Worm (Caenorhabditis elegans): ENCODE data around the gene ZK1290.14.

Gene ZK1290.14

ce11 chrII:7554716-7555247 lies 610 bp downstream of the ZK1290.14 start (continued):
- TF ChIP-seq aly-2 (tag; optimal IDR thresholded peaks at IDR 0.05) (no peak), dmd-4 (tag; optimal IDR thresholded peaks at IDR 0.05) (no peak)

- TF ChIP-seq snpc-4 (tag; optimal IDR thresholded peaks at IDR 0.05), result no peak
These were observed 1.6 kb downstream of the ZK1290.14 start, which contains the start of gene ZK1290.10 for ce11 chrII:7553806-7554205. TSS of gene ZK1290.10 (minus strand) at chrII:7553906.

- TF ChIP-seq ztf-4 (tag; optimal IDR thresholded peaks at IDR 0.05), result no peak
- TF ChIP-seq alr-1 (tag; optimal IDR thresholded peaks at IDR 0.05), result no peak
- TF ChIP-seq aly-2 (tag; optimal IDR thresholded peaks at IDR 0.05), result no peak
- no peak for TF ChIP-seq nhr-77 (tag; optimal IDR thresholded peaks at IDR 0.05)
- no peak for TF ChIP-seq ama-1 (optimal IDR thresholded peaks at IDR 0.05)
- no peak for TF ChIP-seq Y55F3AM.14 (GFP tag; optimal IDR thresholded peaks at IDR 0.05)
- no peak for TF ChIP-seq lin-13 (GFP tag; optimal IDR thresholded peaks at IDR 0.05)
- TF ChIP-seq zag-1 (tag; optimal IDR thresholded peaks at IDR 0.05), result no peak
These were observed 6.4 kb downstream of the ZK1290.14 start, which contains the start of gene tph-1 for ce11 chrII:7549035-7549434. TSS of gene tph-1 (plus strand) at chrII:7549335.

ce11 chrII:7548044-7548443 lies 7.3 kb downstream of the ZK1290.14 start, which contains the start of gene fbxa-224:
TSS of gene fbxa-224 (minus strand) at chrII:7548144.
- TF ChIP-seq lsy-2 (tag; optimal IDR thresholded peaks at IDR 0.05), result no peak
- TF ChIP-seq alr-1 (tag; optimal IDR thresholded peaks at IDR 0.05), result no peak
- no peak for TF ChIP-seq skn-1 (tag; optimal IDR thresholded peaks at IDR 0.05)
- TF ChIP-seq mbf-1 (tag; optimal IDR thresholded peaks at IDR 0.05), result no peak
- no peak for TF ChIP-seq gmeb-1 (tag; optimal IDR thresholded peaks at IDR 0.05)
- TF ChIP-seq elt-3 (tag; optimal IDR thresholded peaks at IDR 0.05), result no peak
- no peak for TF ChIP-seq fos-1 (tag; optimal IDR thresholded peaks at IDR 0.05)
- TF ChIP-seq elt-1 (tag; optimal IDR thresholded peaks at IDR 0.05), result no peak
- no peak for TF ChIP-seq nhr-6 (tag; optimal IDR thresholded peaks at IDR 0.05)

- TF ChIP-seq nhr-21 (tag; optimal IDR thresholded peaks at IDR 0.05) (no peak), ama-1 (optimal IDR thresholded peaks at IDR 0.05) (no peak), unc-62 (GFP tag; optimal IDR thresholded peaks at IDR 0.05) (no peak), elt-3 (tag; optimal IDR thresholded peaks at IDR 0.05) (no peak), ztf-11 (tag; optimal IDR thresholded peaks at IDR 0.05) (no peak), mbf-1 (tag; optimal IDR thresholded peaks at IDR 0.05) (no peak), ceh-16 (tag; optimal IDR thresholded peaks at IDR 0.05) (no peak), snpc-4 (tag; optimal IDR thresholded peaks at IDR 0.05) (no peak), unc-55 (GFP tag; optimal IDR thresholded peaks at IDR 0.05) (no peak), lin-11 (tag; optimal IDR thresholded peaks at IDR 0.05) (no peak), dmd-4 (tag; optimal IDR thresholded peaks at IDR 0.05) (no peak), ztf-1 (GFP tag; conservative IDR thresholded peaks at IDR 0.05) (no peak), nhr-25 (tag; optimal IDR thresholded peaks at IDR 0.05) (no peak), zag-1 (tag; optimal IDR thresholded peaks at IDR 0.05) (no peak), blmp-1 (tag; optimal IDR thresholded peaks at IDR 0.05; ENCODE audit: insufficient read depth) (no peak)
These were observed 8.1 kb downstream of the ZK1290.14 start for ce11 chrII:7547269-7547668.

ce11 chrII:7545364-7545763 lies 10.0 kb downstream of the ZK1290.14 start:
- TF ChIP-seq unc-55 (GFP tag; optimal IDR thresholded peaks at IDR 0.05) (peak; percentile 35), blmp-1 (tag; optimal IDR thresholded peaks at IDR 0.05; ENCODE audit: insufficient read depth) (peak; percentile 5), nhr-23 (tag; optimal IDR thresholded peaks at IDR 0.05) (no peak), nhr-129 (tag; optimal IDR thresholded peaks at IDR 0.05) (no peak), fos-1 (tag; optimal IDR thresholded peaks at IDR 0.05) (peak; percentile 7), nhr-21 (tag; optimal IDR thresholded peaks at IDR 0.05) (peak; percentile 74), ama-1 (optimal IDR thresholded peaks at IDR 0.05) (peak; percentile 74)

DNA sequence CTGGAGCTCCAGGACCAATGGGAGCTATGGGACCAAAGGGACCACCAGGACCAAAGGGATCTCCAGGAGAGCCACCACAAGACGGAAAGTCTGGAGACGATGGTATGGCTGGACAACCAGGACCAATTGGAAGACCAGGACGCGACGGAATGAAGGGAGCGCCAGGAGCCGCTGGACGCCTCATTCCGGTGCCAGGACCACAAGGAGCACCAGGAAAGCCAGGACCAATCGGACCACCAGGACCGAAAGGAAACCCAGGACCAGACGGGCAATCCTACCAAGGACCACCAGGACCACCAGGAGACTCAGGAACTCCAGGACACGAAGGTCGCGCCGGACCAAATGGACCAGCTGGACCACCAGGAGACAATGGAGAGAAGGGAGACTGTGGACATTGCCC lies 10.6 kb downstream of the ZK1290.14 start:
- TF ChIP-seq ztf-1 (GFP tag; conservative IDR thresholded peaks at IDR 0.05), result no peak
- TF ChIP-seq nhr-6 (tag; optimal IDR thresholded peaks at IDR 0.05), result no peak
- no peak for TF ChIP-seq snpc-4 (tag; optimal IDR thresholded peaks at IDR 0.05)
- no peak for TF ChIP-seq nhr-237 (tag; optimal IDR thresholded peaks at IDR 0.05)
- TF ChIP-seq C34F6.9 (tag; optimal IDR thresholded peaks at IDR 0.05), result no peak
- no peak for TF ChIP-seq egl-27 (tag; optimal IDR thresholded peaks at IDR 0.05)
- TF ChIP-seq ZK546.5 (tag; optimal IDR thresholded peaks at IDR 0.05), result no peak
- no peak for TF ChIP-seq mbf-1 (tag; optimal IDR thresholded peaks at IDR 0.05)
- no peak for TF ChIP-seq peb-1 (tag; optimal IDR thresholded peaks at IDR 0.05)
- no peak for TF ChIP-seq unc-55 (GFP tag; optimal IDR thresholded peaks at IDR 0.05)
- no peak for TF ChIP-seq sem-4 (tag; optimal IDR thresholded peaks at IDR 0.05)

All from whole organism, L2 larva.